Fruit fly (Drosophila melanogaster) whole organism, pupa: ENCODE results near the gene CG6216.

ENCODE experiments used
- CG10348 ChIP-seq: fragments of 200-800 bp; sonication (Bioruptor generic); IDR thresholded peaks from 2 replicates; pipeline ENCODE4 v1.3.6; 2022; ENCODE audit warnings: missing biosample characterization, missing genetic modification characterization
- CG12605 ChIP-seq: fragments of 200-800 bp; sonication (Bioruptor generic); IDR thresholded peaks from 2 replicates; pipeline ENCODE4 v1.3.6; 2022; ENCODE audit warnings: missing biosample characterization, missing genetic modification characterization
- CG13204 ChIP-seq: fragments of 200-800 bp; sonication (Bioruptor generic); optimal IDR thresholded peaks from 2 replicates; lab custom pipeline; 2018; ENCODE audit warnings: missing biosample characterization, mild to moderate bottlenecking, missing genetic modification characterization, moderate library complexity
- CG14655 ChIP-seq: fragments of 200-800 bp; sonication (Bioruptor generic); optimal IDR thresholded peaks from 3 replicates; lab custom pipeline; 2017; ENCODE audit warnings: mild to moderate bottlenecking, missing biosample characterization, missing genetic modification reagents, missing genetic modification characterization
- CG15710 ChIP-seq: fragments of 200-800 bp; sonication (Bioruptor generic); optimal IDR thresholded peaks from 2 replicates; lab custom pipeline; 2018; ENCODE audit warnings: missing biosample characterization, mild to moderate bottlenecking, missing genetic modification characterization, moderate library complexity
- CG17806 ChIP-seq: fragments of 200-800 bp; sonication (Bioruptor generic); optimal IDR thresholded peaks from 2 replicates; lab custom pipeline; 2018; ENCODE audit warnings: missing biosample characterization, mild to moderate bottlenecking, missing genetic modification characterization, moderate library complexity
- CG32121 ChIP-seq: fragments of 200-800 bp; sonication (Bioruptor generic); IDR thresholded peaks from 2 replicates; pipeline ENCODE4 v1.3.6; 2022; ENCODE audit warnings: missing biosample characterization, missing genetic modification characterization
- CG34367 ChIP-seq: fragments of 200-800 bp; sonication (Bioruptor generic); optimal IDR thresholded peaks from 2 replicates; lab custom pipeline; 2018; ENCODE audit warnings: missing biosample characterization, mild to moderate bottlenecking, missing genetic modification characterization
- CG4496 ChIP-seq: fragments of 200-800 bp; sonication (Bioruptor generic); IDR thresholded peaks from 3 replicates; pipeline ENCODE4 v1.3.6; 2022; ENCODE audit warnings: missing biosample characterization, missing genetic modification characterization
- CG8159 ChIP-seq: fragments of 200-800 bp; sonication (Bioruptor generic); optimal IDR thresholded peaks from 3 replicates; lab custom pipeline; 2018; ENCODE audit warnings: missing biosample characterization, mild to moderate bottlenecking, missing genetic modification characterization, moderate library complexity
- CG8301 ChIP-seq: fragments of 200-800 bp; sonication (Bioruptor generic); optimal IDR thresholded peaks from 2 replicates; lab custom pipeline; 2018; ENCODE audit warnings: missing biosample characterization, mild to moderate bottlenecking, missing genetic modification characterization
- CG9948 ChIP-seq: fragments of 200-800 bp; sonication (Bioruptor generic); optimal IDR thresholded peaks from 2 replicates; lab custom pipeline; 2018; ENCODE audit warnings: missing biosample characterization, mild to moderate bottlenecking, missing genetic modification characterization, moderate library complexity
- D1 ChIP-seq: fragments of 200-800 bp; sonication (Bioruptor generic); optimal IDR thresholded peaks from 2 replicates; lab custom pipeline; 2018; ENCODE audit warnings: missing biosample characterization, mild to moderate bottlenecking, missing genetic modification characterization, moderate library complexity
- EcR ChIP-seq: fragments of 200-800 bp; sonication (Bioruptor generic); optimal IDR thresholded peaks from 3 replicates; lab custom pipeline; 2019; ENCODE audit warnings: missing biosample characterization, missing genetic modification characterization, mild to moderate bottlenecking, moderate library complexity, missing genetic modification reagents
- Ets98B ChIP-seq: fragments of 200-800 bp; sonication (Bioruptor generic); IDR thresholded peaks from 2 replicates; pipeline ENCODE4 v1.3.6; 2022; ENCODE audit warnings: missing biosample characterization, missing genetic modification characterization
- Pif1A ChIP-seq: fragments of 200-800 bp; sonication (Bioruptor generic); optimal IDR thresholded peaks from 3 replicates; lab custom pipeline; 2016; ENCODE audit warnings: missing biosample characterization, missing genetic modification characterization
- Pif1B ChIP-seq: fragments of 200-800 bp; sonication (Bioruptor generic); optimal IDR thresholded peaks from 3 replicates; lab custom pipeline; 2016; ENCODE audit warnings: missing biosample characterization, missing genetic modification characterization
- Snoo ChIP-seq: fragments of 200-800 bp; sonication (Bioruptor generic); optimal IDR thresholded peaks from 3 replicates; lab custom pipeline; 2017; ENCODE audit warnings: missing biosample characterization, mild to moderate bottlenecking, missing genetic modification characterization, inconsistent platforms
- fd96Ca ChIP-seq: fragments of 200-800 bp; sonication (Bioruptor generic); IDR thresholded peaks from 3 replicates; pipeline ENCODE4 v1.3.6; 2022; ENCODE audit warnings: missing biosample characterization, missing genetic modification characterization
- gl ChIP-seq: fragments of 200-800 bp; sonication (Bioruptor generic); optimal IDR thresholded peaks from 2 replicates; lab custom pipeline; 2018; ENCODE audit warnings: missing biosample characterization, mild to moderate bottlenecking, missing genetic modification characterization
- rn ChIP-seq: fragments of 200-800 bp; sonication (Bioruptor generic); IDR thresholded peaks from 2 replicates; pipeline ENCODE4 v1.3.6; 2022; ENCODE audit warnings: missing biosample characterization, missing genetic modification characterization

CG6216 gene

dm6 chr3L:11164899-11165298 lies 14.3 kb upstream of the CG6216 start, which contains the start of gene Alg10:
Alg10 (plus strand) TSS chr3L:11164971.
- no peak for TF ChIP-seq CG8301

- TF ChIP-seq CG32121 (GFP tag; lab: Robert Waterston, UW) (peak; percentile 74), gl (no peak), Snoo (peak; percentile 23), CG8301 (peak; percentile 46), CG8159 (no peak), D1 (tag; lab: Kevin White, UChicago) (no peak), CG13204 (GFP tag; lab: Kevin White, UChicago) (no peak), EcR (GFP tag; lab: Kevin White, UChicago) (no peak), CG12605 (peak; percentile 8; the same call in 1 of the 2 replicates), fd96Ca (peak; percentile 68), CG17806 (tag; lab: Kevin White, UChicago) (no peak), Ets98B (GFP tag; lab: Robert Waterston, UW) (peak; percentile 77), CG9948 (no peak), CG10348 (GFP tag; lab: Robert Waterston, UW) (peak; percentile 15; the same call in 1 of the 2 replicates), CG4496 (GFP tag; lab: Robert Waterston, UW) (peak; percentile 77), rn (GFP tag; lab: Robert Waterston, UW) (peak; percentile 51; the same call in 1 of the 2 replicates), Pif1B (peak; percentile 44), CG34367 (tag; lab: Kevin White, UChicago) (no peak), CG15710 (tag; lab: Kevin White, UChicago) (peak; percentile 19), CG14655 (GFP tag; lab: Kevin White, UChicago) (peak; percentile 58), Pif1A (peak; percentile 54)
These were observed 4.8 kb upstream of the CG6216 start for dm6 chr3L:11155380-11155779.

- no peak for TF ChIP-seq CG10348 (GFP tag; lab: Robert Waterston, UW)
- TF ChIP-seq EcR (GFP tag; lab: Kevin White, UChicago), result peak; percentile 21
- TF ChIP-seq CG13204 (GFP tag; lab: Kevin White, UChicago), result peak; percentile 59
- peak; percentile 81 for TF ChIP-seq CG15710 (tag; lab: Kevin White, UChicago)
- TF ChIP-seq Ets98B (GFP tag; lab: Robert Waterston, UW), result peak; percentile 68
- no peak for TF ChIP-seq Snoo
- TF ChIP-seq CG14655 (GFP tag; lab: Kevin White, UChicago), result peak; percentile 87
- peak; percentile 87 for TF ChIP-seq CG9948
- TF ChIP-seq CG4496 (GFP tag; lab: Robert Waterston, UW), result peak; percentile 77
- TF ChIP-seq fd96Ca, result peak; percentile 61; the same call in 1 of the 3 replicates
- TF ChIP-seq CG34367 (tag; lab: Kevin White, UChicago), result peak; percentile 76
- peak; percentile 85 for TF ChIP-seq CG8301
- peak; percentile 54; the same call in 1 of the 2 replicates for TF ChIP-seq CG32121 (GFP tag; lab: Robert Waterston, UW)
- TF ChIP-seq CG12605, result peak; percentile 41
- TF ChIP-seq CG17806 (tag; lab: Kevin White, UChicago), result peak; percentile 88
- TF ChIP-seq Pif1A, result peak; percentile 68
- TF ChIP-seq rn (GFP tag; lab: Robert Waterston, UW), result no peak; the same call in 1 of the 2 replicates
- TF ChIP-seq D1 (tag; lab: Kevin White, UChicago), result peak; percentile 65
- peak; percentile 66 for TF ChIP-seq gl
- peak; percentile 64 for TF ChIP-seq Pif1B
- peak; percentile 88 for TF ChIP-seq CG8159
These were observed 1.9 kb downstream of the CG6216 start for dm6 chr3L:11148478-11149251.

- TF ChIP-seq fd96Ca, result no peak
- no peak for TF ChIP-seq D1 (tag; lab: Kevin White, UChicago)
- no peak for TF ChIP-seq CG9948
- no peak for TF ChIP-seq CG14655 (GFP tag; lab: Kevin White, UChicago)
- no peak for TF ChIP-seq Pif1A
- TF ChIP-seq CG8301, result no peak
- TF ChIP-seq Pif1B, result no peak
- no peak for TF ChIP-seq Snoo
- TF ChIP-seq CG34367 (tag; lab: Kevin White, UChicago), result no peak
- TF ChIP-seq CG4496 (GFP tag; lab: Robert Waterston, UW), result no peak
- no peak for TF ChIP-seq CG17806 (tag; lab: Kevin White, UChicago)
These were observed 2.9 kb downstream of the CG6216 start for dm6 chr3L:11147675-11148074.

dm6 chr3L:11145065-11145464 lies 5.5 kb downstream of the CG6216 start:
- TF ChIP-seq CG10348 (GFP tag; lab: Robert Waterston, UW), result no peak
- TF ChIP-seq CG34367 (tag; lab: Kevin White, UChicago), result no peak
- peak; percentile 31 for TF ChIP-seq EcR (GFP tag; lab: Kevin White, UChicago)
- TF ChIP-seq, all 21 proteins: peak for 1

- TF ChIP-seq fd96Ca, result peak; percentile 65; the same call in 2 of the 3 replicates
- TF ChIP-seq Ets98B (GFP tag; lab: Robert Waterston, UW), result peak; percentile 45; the same call in 1 of the 2 replicates
- no peak for TF ChIP-seq Pif1A
These were observed 11.7 kb downstream of the CG6216 start for dm6 chr3L:11138862-11139261.

- TF ChIP-seq Ets98B (GFP tag; lab: Robert Waterston, UW) (no peak), CG34367 (tag; lab: Kevin White, UChicago) (peak; percentile 59), CG14655 (GFP tag; lab: Kevin White, UChicago) (no peak), CG15710 (tag; lab: Kevin White, UChicago) (peak; percentile 33), Pif1A (no peak), gl (no peak), CG32121 (GFP tag; lab: Robert Waterston, UW) (no peak), Snoo (no peak), fd96Ca (no peak), D1 (tag; lab: Kevin White, UChicago) (no peak), CG4496 (GFP tag; lab: Robert Waterston, UW) (no peak), CG17806 (tag; lab: Kevin White, UChicago) (no peak), CG13204 (GFP tag; lab: Kevin White, UChicago) (peak; percentile 63), CG8159 (no peak), CG12605 (no peak), CG9948 (no peak), CG10348 (GFP tag; lab: Robert Waterston, UW) (no peak), rn (GFP tag; lab: Robert Waterston, UW) (no peak), CG8301 (no peak), EcR (GFP tag; lab: Kevin White, UChicago) (peak; percentile 72), Pif1B (no peak)
These were observed 14.2 kb downstream of the CG6216 start for dm6 chr3L:11136349-11136748.
